Fruit fly (Drosophila melanogaster) whole organism, embryonic: Measurements from ENCODE around the gene CG3342.
A peak's percentile ranks its signal among the peaks of the same experiment; 100 is the strongest.

Experiments used
- Abd-B ChIP-seq: fragments of 200-800 bp; sonication (Bioruptor generic); optimal IDR thresholded peaks from 2 replicates; lab custom pipeline; 2018; ENCODE audit warnings: missing biosample characterization, mild to moderate bottlenecking, missing genetic modification characterization, moderate library complexity
- Aef1 ChIP-seq: fragments of 200-800 bp; sonication (Bioruptor generic); IDR thresholded peaks from 3 replicates; pipeline ENCODE4 v1.3.6; 2022; ENCODE audit warnings: missing biosample characterization, missing genetic modification characterization
- Bdp1 ChIP-seq: fragments of 200-800 bp; sonication (Bioruptor generic); optimal IDR thresholded peaks from 3 replicates; lab custom pipeline; 2016; ENCODE audit warnings: missing biosample characterization, missing genetic modification characterization
- Bgb ChIP-seq: fragments of 200-800 bp; sonication (Bioruptor generic); IDR thresholded peaks from 2 replicates; pipeline ENCODE4 v1.3.6; 2022; ENCODE audit warnings: missing biosample characterization, missing genetic modification characterization; ENCODE audit not compliant: partially characterized antibody
- CG10565 ChIP-seq: fragments of 200-800 bp; sonication (Bioruptor generic); optimal IDR thresholded peaks from 3 replicates; lab custom pipeline; 2016; ENCODE audit warnings: missing biosample characterization, mild to moderate bottlenecking, missing genetic modification characterization
- CG11504 ChIP-seq: fragments of 200-800 bp; sonication (Bioruptor generic); optimal IDR thresholded peaks from 3 replicates; lab custom pipeline; 2019; ENCODE audit warnings: missing biosample characterization, mild to moderate bottlenecking, missing genetic modification characterization, moderate library complexity
- CG11695 ChIP-seq: fragments of 200-800 bp; sonication (Bioruptor generic); IDR thresholded peaks from 3 replicates; pipeline ENCODE4 v1.3.6; 2022; ENCODE audit warnings: missing biosample characterization, missing genetic modification characterization
- CG12769 ChIP-seq: fragments of 200-800 bp; sonication (Bioruptor generic); optimal IDR thresholded peaks from 2 replicates; lab custom pipeline; 2019; ENCODE audit warnings: missing biosample characterization, mild to moderate bottlenecking, missing genetic modification characterization, moderate library complexity
- CG17612 ChIP-seq: fragments of 200-800 bp; sonication (Bioruptor generic); IDR thresholded peaks from 2 replicates; pipeline ENCODE4 v1.3.6; 2022; ENCODE audit warnings: missing biosample characterization, missing genetic modification characterization
- CG1792 ChIP-seq: fragments of 200-800 bp; sonication (Bioruptor generic); optimal IDR thresholded peaks from 2 replicates; lab custom pipeline; 2016; ENCODE audit warnings: missing biosample characterization, missing genetic modification characterization
- CG2120 ChIP-seq: fragments of 200-800 bp; sonication (Bioruptor generic); optimal IDR thresholded peaks from 3 replicates; lab custom pipeline; 2016; ENCODE audit warnings: missing biosample characterization, missing genetic modification characterization
- CG2678 ChIP-seq: fragments of 200-800 bp; sonication (Bioruptor generic); optimal IDR thresholded peaks from 3 replicates; lab custom pipeline; 2019; ENCODE audit warnings: missing biosample characterization, mild to moderate bottlenecking, missing genetic modification characterization, moderate library complexity
- CG2712 ChIP-seq: fragments of 200-800 bp; optimal IDR thresholded peaks from 3 replicates; lab custom pipeline; 2019; ENCODE audit warnings: missing biosample characterization, mild to moderate bottlenecking, missing genetic modification characterization, moderate library complexity
- CG4730 ChIP-seq: fragments of 200-800 bp; sonication (Bioruptor generic); IDR thresholded peaks from 2 replicates; pipeline ENCODE4 v1.3.6; 2022; ENCODE audit warnings: missing biosample characterization, missing genetic modification characterization
- CG5953 ChIP-seq: fragments of 200-800 bp; sonication (Bioruptor generic); IDR thresholded peaks from 2 replicates; pipeline ENCODE4 v1.3.6; 2022; ENCODE audit warnings: missing biosample characterization, missing genetic modification characterization
- CG7372 ChIP-seq: fragments of 200-800 bp; sonication (Bioruptor generic); IDR thresholded peaks from 2 replicates; pipeline ENCODE4 v1.3.6; 2022; ENCODE audit warnings: missing biosample characterization, missing genetic modification characterization
- CG7556 ChIP-seq: fragments of 200-800 bp; sonication (Bioruptor generic); optimal IDR thresholded peaks from 2 replicates; lab custom pipeline; 2017; ENCODE audit warnings: missing biosample characterization, mild to moderate bottlenecking, missing genetic modification characterization
- CHES-1-like ChIP-seq: fragments of 200-800 bp; sonication (Bioruptor generic); optimal IDR thresholded peaks from 2 replicates; lab custom pipeline; 2016; ENCODE audit warnings: missing biosample characterization, missing genetic modification characterization
- CoRest ChIP-seq: fragments of 200-800 bp; sonication (Bioruptor generic); optimal IDR thresholded peaks from 3 replicates; lab custom pipeline; 2018; ENCODE audit warnings: missing biosample characterization, mild to moderate bottlenecking, missing genetic modification characterization, moderate library complexity
- D19A ChIP-seq: fragments of 200-800 bp; optimal IDR thresholded peaks from 3 replicates; lab custom pipeline; 2019; ENCODE audit warnings: missing biosample characterization, mild to moderate bottlenecking, missing genetic modification characterization, moderate library complexity
- Dip2 ChIP-seq: fragments of 200-800 bp; sonication (Bioruptor generic); IDR thresholded peaks from 2 replicates; pipeline ENCODE4 v1.3.6; 2022; ENCODE audit warnings: missing biosample characterization, missing genetic modification characterization
- Drgx ChIP-seq: fragments of 200-800 bp; sonication (Bioruptor generic); IDR thresholded peaks from 2 replicates; pipeline ENCODE4 v1.3.6; 2022; ENCODE audit warnings: missing biosample characterization, missing genetic modification characterization
- Fer1 ChIP-seq: fragments of 200-800 bp; sonication (Bioruptor generic); optimal IDR thresholded peaks from 2 replicates; lab custom pipeline; 2017; ENCODE audit warnings: missing biosample characterization, mild to moderate bottlenecking, missing genetic modification characterization
- HLH54F ChIP-seq: fragments of 200-800 bp; sonication (Bioruptor generic); optimal IDR thresholded peaks from 3 replicates; lab custom pipeline; 2016; ENCODE audit warnings: missing biosample characterization, missing genetic modification characterization
- Kr ChIP-seq: fragments of 200-800 bp; sonication (Bioruptor generic); optimal IDR thresholded peaks from 2 replicates; lab custom pipeline; 2017; ENCODE audit warnings: missing biosample characterization, mild to moderate bottlenecking, missing genetic modification characterization
- MESR4 ChIP-seq: fragments of 200-800 bp; sonication (Bioruptor generic); optimal IDR thresholded peaks from 2 replicates; lab custom pipeline; 2018; ENCODE audit warnings: missing biosample characterization, mild to moderate bottlenecking, missing genetic modification characterization, moderate library complexity
- NFAT ChIP-seq: fragments of 200-800 bp; sonication (Bioruptor generic); IDR thresholded peaks from 2 replicates; pipeline ENCODE4 v1.3.6; 2022; ENCODE audit warnings: missing biosample characterization, missing genetic modification characterization
- Opbp ChIP-seq: fragments of 200-800 bp; sonication (Bioruptor generic); IDR thresholded peaks from 3 replicates; pipeline ENCODE4 v1.3.6; 2022; ENCODE audit warnings: missing biosample characterization, missing genetic modification characterization; ENCODE audit not compliant: partially characterized antibody
- Rfx ChIP-seq: fragments of 200-800 bp; sonication (Bioruptor generic); IDR thresholded peaks from 2 replicates; pipeline ENCODE4 v1.3.6; 2022; ENCODE audit warnings: missing biosample characterization, missing genetic modification characterization
- TFAM ChIP-seq: fragments of 200-800 bp; sonication (Bioruptor generic); optimal IDR thresholded peaks from 2 replicates; lab custom pipeline; 2017; ENCODE audit warnings: missing biosample characterization, missing genetic modification characterization, inconsistent platforms
- Vsx1 ChIP-seq: fragments of 200-800 bp; sonication (Bioruptor generic); optimal IDR thresholded peaks from 2 replicates; lab custom pipeline; 2017; ENCODE audit warnings: missing biosample characterization, mild to moderate bottlenecking, missing genetic modification characterization, missing genetic modification reagents
- crp ChIP-seq, 2 experiments: fragments of 200-800 bp; sonication (Bioruptor generic); optimal IDR thresholded peaks; 2 replicates in 1 of 2; 3 replicates in 1 of 2; lab custom pipeline; 2017; ENCODE audit warnings: missing biosample characterization in 2 of 2, missing genetic modification characterization in 2 of 2, mild to moderate bottlenecking in 1 of 2, moderate library complexity in 1 of 2
- dm ChIP-seq: fragments of 200-800 bp; sonication (Bioruptor generic); optimal IDR thresholded peaks from 3 replicates; lab custom pipeline; 2016; ENCODE audit warnings: missing biosample characterization, missing genetic modification characterization
- dmrt99B ChIP-seq: fragments of 200-800 bp; sonication (Bioruptor generic); optimal IDR thresholded peaks from 2 replicates; lab custom pipeline; 2018; ENCODE audit warnings: missing biosample characterization, mild to moderate bottlenecking, missing genetic modification characterization, moderate library complexity
- dpn ChIP-seq, 2 experiments: fragments of 200-800 bp; sonication (Bioruptor generic); optimal IDR thresholded peaks; 3 replicates each; lab custom pipeline; 2016; ENCODE audit warnings: missing biosample characterization in 2 of 2, missing genetic modification characterization in 2 of 2
- en ChIP-seq: fragments of 200-800 bp; sonication (Bioruptor generic); optimal IDR thresholded peaks from 2 replicates; lab custom pipeline; 2016; ENCODE audit warnings: missing biosample characterization, missing genetic modification characterization
- gfzf ChIP-seq: fragments of 200-800 bp; sonication (Bioruptor generic); optimal IDR thresholded peaks from 2 replicates; lab custom pipeline; 2016; ENCODE audit warnings: missing biosample characterization, mild to moderate bottlenecking, missing genetic modification characterization, moderate library complexity
- lab ChIP-seq: fragments of 200-800 bp; sonication (Bioruptor generic); optimal IDR thresholded peaks from 3 replicates; lab custom pipeline; 2017; ENCODE audit warnings: missing biosample characterization, missing genetic modification characterization, mild to moderate bottlenecking, moderate library complexity, missing genetic modification reagents
- lilli ChIP-seq: fragments of 200-800 bp; sonication (Bioruptor generic); optimal IDR thresholded peaks from 3 replicates; lab custom pipeline; 2016; ENCODE audit warnings: missing biosample characterization, missing genetic modification characterization
- maf-S ChIP-seq: fragments of 200-800 bp; sonication (Bioruptor generic); optimal IDR thresholded peaks from 2 replicates; lab custom pipeline; 2016; ENCODE audit warnings: missing biosample characterization, missing genetic modification characterization
- nau ChIP-seq: fragments of 200-800 bp; sonication (Bioruptor generic); optimal IDR thresholded peaks from 3 replicates; lab custom pipeline; 2017; ENCODE audit warnings: missing biosample characterization, mild to moderate bottlenecking, missing genetic modification characterization, missing genetic modification reagents
- pum ChIP-seq: fragments of 200-800 bp; sonication (Bioruptor generic); optimal IDR thresholded peaks from 2 replicates; lab custom pipeline; 2016; ENCODE audit warnings: missing biosample characterization, missing genetic modification characterization
- pzg ChIP-seq: fragments of 200-800 bp; sonication (Bioruptor generic); optimal IDR thresholded peaks from 3 replicates; lab custom pipeline; 2018; ENCODE audit warnings: missing biosample characterization, mild to moderate bottlenecking, missing genetic modification characterization, moderate library complexity
- ranshi ChIP-seq: fragments of 200-800 bp; sonication (Bioruptor generic); IDR thresholded peaks from 2 replicates; pipeline ENCODE4 v1.3.6; 2022; ENCODE audit warnings: missing biosample characterization, missing genetic modification characterization
- row ChIP-seq: fragments of 200-800 bp; sonication (Bioruptor generic); IDR thresholded peaks from 3 replicates; pipeline ENCODE4 v1.3.6; 2022; ENCODE audit warnings: missing biosample characterization, missing genetic modification characterization
- seq ChIP-seq: fragments of 200-800 bp; sonication (Bioruptor generic); IDR thresholded peaks from 2 replicates; pipeline ENCODE4 v1.3.6; 2022; ENCODE audit warnings: missing biosample characterization, missing genetic modification characterization
- slbo ChIP-seq: fragments of 200-800 bp; sonication (Bioruptor generic); IDR thresholded peaks from 2 replicates; pipeline ENCODE4 v1.3.6; 2022; ENCODE audit warnings: missing biosample characterization, missing genetic modification characterization
- unc-4 ChIP-seq: fragments of 200-800 bp; sonication (Bioruptor generic); IDR thresholded peaks from 2 replicates; pipeline ENCODE4 v1.3.6; 2022; ENCODE audit warnings: missing biosample characterization, missing genetic modification characterization; ENCODE audit not compliant: partially characterized antibody
- wek ChIP-seq: fragments of 200-800 bp; sonication (Bioruptor generic); optimal IDR thresholded peaks from 3 replicates; lab custom pipeline; 2018; ENCODE audit warnings: missing biosample characterization, mild to moderate bottlenecking, missing genetic modification characterization, moderate library complexity

Gene CG3342

dm6 chrX:6528508-6528998 lies 865 bp upstream of the CG3342 start, which contains the start of gene Agxt (continued):
- TF ChIP-seq CG4730 (GFP tag; lab: Robert Waterston, UW) (no peak), CG11695 (GFP tag; lab: Robert Waterston, UW) (peak; percentile 22; the same call in 1 of the 3 replicates), Rfx (peak; percentile 56; the same call in 1 of the 2 replicates), Drgx (GFP tag; lab: Robert Waterston, UW) (0 out of 2 replicates have a peak, but pooled peaks have one; percentile 22), Bdp1 (GFP tag; lab: Kevin White, UChicago) (no peak), dmrt99B (tag; lab: Kevin White, UChicago) (peak; percentile 27), CG11504 (tag; lab: Kevin White, UChicago) (peak; percentile 28), dpn (GFP tag; optimal IDR thresholded peaks at IDR 0.05; lab: Kevin White, UChicago) (peak in 1 of 2 experiments; percentile 11), CG2678 (tag; lab: Kevin White, UChicago) (peak; percentile 44), slbo (peak; percentile 37; the same call in 1 of the 2 replicates), Fer1 (GFP tag; lab: Kevin White, UChicago) (peak; percentile 0), CG7556 (GFP tag; lab: Kevin White, UChicago) (no peak), TFAM (no peak), Dip2 (GFP tag; lab: Robert Waterston, UW) (no peak), crp (GFP tag; optimal IDR thresholded peaks at IDR 0.05; lab: Kevin White, UChicago) (no peak), pum (GFP tag; lab: Kevin White, UChicago) (peak; percentile 6)

- no peak for TF ChIP-seq HLH54F (GFP tag; lab: Kevin White, UChicago)
- TF ChIP-seq unc-4 (GFP tag; lab: Robert Waterston, UW): peak; percentile 43
- TF ChIP-seq lilli: no peak
- peak; percentile 39 for TF ChIP-seq CG2712 (tag; lab: Kevin White, UChicago)
- peak; percentile 60 for TF ChIP-seq CG12769 (tag; lab: Kevin White, UChicago)
- TF ChIP-seq Abd-B (GFP tag; lab: Kevin White, UChicago): peak; percentile 22
- peak; percentile 99 for TF ChIP-seq gfzf (GFP tag; lab: Kevin White, UChicago)
- peak; percentile 25; the same call in 1 of the 2 replicates for TF ChIP-seq slbo
- TF ChIP-seq CoRest (tag; lab: Kevin White, UChicago): peak; percentile 45
- TF ChIP-seq D19A: no peak
- TF ChIP-seq nau: no peak
- peak; percentile 63 for TF ChIP-seq CHES-1-like
- TF ChIP-seq maf-S (GFP tag; lab: Kevin White, UChicago): no peak
- peak; percentile 55; the same call in 1 of the 3 replicates for TF ChIP-seq Opbp (GFP tag; lab: Robert Waterston, UW)
- TF ChIP-seq row: peak; percentile 44; the same call in 1 of the 3 replicates
- peak; percentile 75 for TF ChIP-seq Bgb (GFP tag; lab: Robert Waterston, UW)
- peak; percentile 100 for TF ChIP-seq pzg (GFP tag; lab: Kevin White, UChicago)
- TF ChIP-seq CG2120 (GFP tag; lab: Kevin White, UChicago): peak; percentile 44
- TF ChIP-seq ranshi (GFP tag; lab: Robert Waterston, UW): no peak
- no peak for TF ChIP-seq CG1792 (GFP tag; lab: Kevin White, UChicago)
- peak; percentile 68 for TF ChIP-seq Aef1 (GFP tag; lab: Robert Waterston, UW)
- no peak for TF ChIP-seq CG17612
- TF ChIP-seq CG10565: no peak
- peak; percentile 80 for TF ChIP-seq dm
- TF ChIP-seq lab: peak; percentile 34
- TF ChIP-seq CG5953 (GFP tag; lab: Robert Waterston, UW): no peak
- TF ChIP-seq wek (GFP tag; lab: Kevin White, UChicago): no peak
- no peak for TF ChIP-seq Vsx1
- no peak for TF ChIP-seq Kr (GFP tag; lab: Kevin White, UChicago)
- peak; percentile 39; the same call in 1 of the 2 replicates for TF ChIP-seq NFAT
- no peak for TF ChIP-seq CG7372 (GFP tag; lab: Robert Waterston, UW)
- peak; percentile 86 for TF ChIP-seq MESR4 (GFP tag; lab: Kevin White, UChicago)
- no peak for TF ChIP-seq seq
- no peak for TF ChIP-seq en (GFP tag; lab: Kevin White, UChicago)
Observed at dm6 chrX:6524217-6524616, 3.5 kb downstream of the CG3342 start, which contains the start of the genes CG42340 and CG3918. Gene CG42340 (minus strand): TSS chrX:6524323. Gene CG3918 (plus strand): TSS chrX:6524464.
